Worm (Caenorhabditis elegans): ENCODE data around the gene T18D3.9.

T18D3.9 gene

DNA sequence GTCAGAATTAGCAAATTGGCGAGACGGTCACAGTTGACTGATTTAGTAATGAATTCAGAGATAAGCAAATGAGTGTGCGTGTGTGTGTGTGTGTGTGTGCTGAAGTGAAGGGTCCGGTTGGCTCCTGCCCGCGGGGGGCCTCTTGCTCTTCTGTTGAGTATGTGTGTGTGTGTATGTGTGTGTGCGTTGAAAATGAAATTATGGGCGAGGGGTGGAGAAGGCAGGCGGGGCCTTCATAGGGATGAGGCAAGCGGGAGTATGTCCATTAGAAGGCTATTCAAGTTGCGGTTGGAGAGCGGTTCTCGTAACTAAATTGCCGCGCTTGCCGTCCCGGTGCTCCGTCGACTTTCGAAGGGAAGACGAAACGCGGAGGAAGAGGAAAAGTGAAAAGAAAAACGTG, 47.0 kb downstream of the T18D3.9 start:
- TF ChIP-seq zfh-2 (GFP tag; conservative IDR thresholded peaks at IDR 0.05) (peak; percentile 69), repo-1 (tag; optimal IDR thresholded peaks at IDR 0.05) (no peak)

DNA sequence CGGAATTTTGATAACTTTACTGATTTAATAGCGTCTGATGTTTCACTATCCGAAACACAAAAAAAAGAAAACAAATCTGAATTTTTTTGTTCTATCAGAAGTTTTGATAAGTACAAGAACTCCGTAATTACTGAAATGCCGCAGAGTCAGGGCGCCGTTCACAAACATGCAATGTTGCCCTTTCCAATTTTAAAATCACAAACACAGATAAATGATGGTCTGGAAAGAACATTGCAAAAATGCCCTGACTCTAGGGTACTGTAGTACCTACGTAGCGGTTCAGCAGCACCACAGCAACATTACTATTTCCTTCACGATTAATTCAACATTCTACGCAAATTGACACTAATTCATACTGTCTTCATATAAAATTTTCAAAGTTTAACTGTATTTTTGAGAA, 47.7 kb downstream of the T18D3.9 start:
- TF ChIP-seq Y67H2A.10 (GFP tag; conservative IDR thresholded peaks at IDR 0.05) (no peak), madf-3 (GFP tag; IDR thresholded peaks at IDR 0.05) (no peak), ceh-79 (tag; optimal IDR thresholded peaks at IDR 0.05) (no peak), B0035.1 (tag; optimal IDR thresholded peaks at IDR 0.05) (no peak), F49E8.2 (tag; optimal IDR thresholded peaks at IDR 0.05; ENCODE audit: insufficient read depth) (no peak), ceh-100 (GFP tag; IDR thresholded peaks at IDR 0.05) (no peak), nhr-80 (tag; optimal IDR thresholded peaks at IDR 0.05) (no peak), attf-5 (GFP tag; optimal IDR thresholded peaks at IDR 0.05) (no peak), madf-10 (tag; optimal IDR thresholded peaks at IDR 0.05) (no peak), chd-7 (tag; optimal IDR thresholded peaks at IDR 0.05) (no peak), F57A8.1 (GFP tag; optimal IDR thresholded peaks at IDR 0.05) (no peak), lir-1 (GFP tag; conservative IDR thresholded peaks at IDR 0.05) (no peak), hlh-26 (GFP tag; conservative IDR thresholded peaks at IDR 0.05) (no peak), aptf-3 (GFP tag; IDR thresholded peaks at IDR 0.05) (no peak)

DNA sequence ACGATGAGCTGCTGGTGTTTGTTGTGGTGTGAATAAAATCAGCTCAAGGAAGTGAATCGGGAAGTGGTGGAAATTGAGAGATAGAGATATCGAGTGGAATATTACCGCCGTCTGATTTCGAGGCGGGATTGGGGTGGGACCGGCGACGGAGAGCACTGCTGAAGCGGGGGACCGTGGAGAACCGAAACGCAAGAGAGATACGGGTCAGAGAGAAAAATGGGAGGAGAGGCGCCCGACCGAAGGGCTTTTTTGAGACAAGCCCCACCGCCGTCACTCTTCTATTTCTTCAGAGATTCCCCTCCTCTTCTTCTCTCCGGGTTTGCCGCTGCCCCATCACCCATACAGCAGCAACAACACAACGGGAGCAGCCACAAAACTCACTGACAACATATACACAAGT, 48.2 kb downstream of the T18D3.9 start:
- TF ChIP-seq C17E4.6 (GFP tag; IDR thresholded peaks at IDR 0.05) = no peak
- peak; percentile 53; the same call in 1 of the 2 replicates for TF ChIP-seq egrh-3 (GFP tag; IDR thresholded peaks at IDR 0.05)
- no peak for TF ChIP-seq dpff-1 (tag; optimal IDR thresholded peaks at IDR 0.05)
- peak; percentile 81 for TF ChIP-seq zfh-2 (GFP tag; conservative IDR thresholded peaks at IDR 0.05)
- TF ChIP-seq lsl-1 (GFP tag; optimal IDR thresholded peaks at IDR 0.05) = no peak
- no peak for TF ChIP-seq pha-4 (tag; optimal IDR thresholded peaks at IDR 0.05)
- TF ChIP-seq ccch-3 (GFP tag; optimal IDR thresholded peaks at IDR 0.05) = no peak
- TF ChIP-seq unc-130 (GFP tag; optimal IDR thresholded peaks at IDR 0.05) = no peak
- no peak for TF ChIP-seq rpc-1 (optimal IDR thresholded peaks at IDR 0.05)
- no peak for TF ChIP-seq rpc-1 (tag; optimal IDR thresholded peaks at IDR 0.05)
- TF ChIP-seq F37B4.10 (GFP tag; IDR thresholded peaks at IDR 0.05) = no peak
- TF ChIP-seq egl-44 (GFP tag; IDR thresholded peaks at IDR 0.05) = no peak
- TF ChIP-seq K11D2.4 (GFP tag; IDR thresholded peaks at IDR 0.05) = no peak
- TF ChIP-seq ceh-100 (GFP tag; IDR thresholded peaks at IDR 0.05) = no peak
- no peak for TF ChIP-seq ceh-58 (GFP tag; IDR thresholded peaks at IDR 0.05)
- no peak for TF ChIP-seq bed-2 (GFP tag; IDR thresholded peaks at IDR 0.05)

DNA sequence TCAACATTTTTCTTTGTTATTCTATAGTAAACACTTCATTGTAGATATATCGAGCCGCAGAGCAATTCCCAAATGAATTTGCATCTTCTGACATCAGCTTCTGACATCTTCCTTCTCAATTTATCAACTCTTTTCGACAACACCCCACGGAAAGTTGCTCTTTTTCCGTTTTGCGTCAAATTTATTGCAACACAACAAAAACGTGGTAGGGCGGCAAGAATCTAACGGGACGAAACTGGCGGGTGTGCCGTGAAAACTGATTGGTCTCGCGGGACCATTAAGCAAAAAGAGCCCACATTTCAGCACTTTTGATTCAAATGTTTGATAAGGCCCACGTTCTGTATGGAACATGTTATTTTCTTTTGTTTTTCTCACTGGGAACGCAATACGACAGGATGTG, 49.5 kb downstream of the T18D3.9 start:
- TF ChIP-seq nfyb-1 (GFP tag; IDR thresholded peaks at IDR 0.05) (no peak), F57C9.4 (tag; optimal IDR thresholded peaks at IDR 0.05) (no peak)

Data from whole organism, young adult.